Worm (Caenorhabditis elegans): ENCODE results near the gene selt-1.1.

ce11 chrX:11563663-11564062, 17.4 kb upstream of the selt-1.1 start, which contains the start of gene trpp-9:
- no peak for TF ChIP-seq W03F9.2 (tag; optimal IDR thresholded peaks at IDR 0.05)
- TF ChIP-seq him-1 (tag; optimal IDR thresholded peaks at IDR 0.05) = no peak
- no peak for TF ChIP-seq dao-5 (tag; optimal IDR thresholded peaks at IDR 0.05)

Measured in whole organism, L4/young adult.